Fruit fly (Drosophila melanogaster): Measurements from ENCODE around the gene ppk16.
A peak's percentile ranks its signal among the peaks of the same experiment; 100 is the strongest.

DNA sequence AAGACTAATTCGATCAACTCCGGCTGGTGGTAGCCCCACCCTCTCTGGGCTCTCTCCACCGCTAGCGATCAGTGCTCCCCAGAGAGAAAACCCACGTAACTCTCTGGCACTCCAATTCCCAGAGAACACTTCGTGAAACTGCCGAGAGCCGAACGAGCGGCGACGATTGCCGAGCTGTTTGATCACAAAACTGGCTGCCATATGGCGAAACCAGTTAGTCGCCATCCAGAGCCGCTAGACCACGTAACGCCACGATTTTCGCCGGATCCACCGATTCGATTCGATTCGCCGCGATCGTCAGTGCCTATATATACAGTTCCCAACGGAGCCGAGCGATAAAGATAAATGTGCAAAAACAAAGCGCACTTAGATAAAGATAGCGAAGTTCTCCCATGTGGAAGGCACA lies 7.3 kb upstream of the ppk16 start, which contains the start of gene IP3K1:
- no peak for TF ChIP-seq CG14860 (GFP tag; IDR thresholded peaks at IDR 0.05; ENCODE audit: partially characterized antibody)
- peak; percentile 55 for TF ChIP-seq slbo (GFP tag; IDR thresholded peaks at IDR 0.05)
- no peak for TF ChIP-seq Doc3 (GFP tag; IDR thresholded peaks at IDR 0.05; ENCODE audit: partially characterized antibody)
- TF ChIP-seq dan (GFP tag; IDR thresholded peaks at IDR 0.05) = no peak
